Worm (Caenorhabditis elegans) whole organism, L4 larva: Measurements from ENCODE around the gene prx-3.

Experiments used
- duxl-1 ChIP-seq: sonication (generic microtip); optimal IDR thresholded peaks from 2 replicates; lab custom pipeline; 2016; ENCODE audit warnings: mild to moderate bottlenecking, missing genetic modification characterization, moderate library complexity, missing compliant biosample characterization; ENCODE audit not compliant: poor library complexity
- nhr-28 ChIP-seq: fragments of 150-350 bp; optimal IDR thresholded peaks from 2 replicates; lab custom pipeline; 2014; ENCODE audit warnings: missing biosample characterization, missing genetic modification characterization
- snpc-4 ChIP-seq: fragments of 150-350 bp; optimal IDR thresholded peaks from 2 replicates; lab custom pipeline; 2014; ENCODE audit warnings: missing biosample characterization, missing genetic modification characterization

DNA sequence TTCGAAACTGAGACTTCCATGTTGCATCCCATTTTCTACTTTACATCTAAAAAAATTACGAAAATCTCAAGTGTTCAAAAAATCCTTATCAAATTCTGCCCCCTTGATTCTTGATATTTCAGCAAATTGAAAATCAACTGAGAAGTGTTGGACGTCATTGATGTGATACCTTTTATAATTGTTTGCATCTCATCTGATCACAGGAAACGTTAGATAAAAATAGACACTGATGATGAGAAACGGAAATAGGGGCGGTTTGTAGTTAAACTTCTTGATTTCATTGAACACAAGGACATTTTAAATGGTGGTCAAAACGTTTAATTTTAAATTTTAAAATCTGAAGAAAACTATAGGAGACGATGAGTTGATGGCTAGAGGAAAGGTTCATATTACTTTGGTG, 16.1 kb upstream of the prx-3 start:
- TF ChIP-seq nhr-28 (no peak), duxl-1 (tag; lab: Kevin White, UChicago) (no peak), snpc-4 (tag; lab: Kevin White, UChicago) (no peak)
